Fruit fly (Drosophila melanogaster): Measurements from ENCODE around the gene CG8004.

The CG8004 gene

DNA sequence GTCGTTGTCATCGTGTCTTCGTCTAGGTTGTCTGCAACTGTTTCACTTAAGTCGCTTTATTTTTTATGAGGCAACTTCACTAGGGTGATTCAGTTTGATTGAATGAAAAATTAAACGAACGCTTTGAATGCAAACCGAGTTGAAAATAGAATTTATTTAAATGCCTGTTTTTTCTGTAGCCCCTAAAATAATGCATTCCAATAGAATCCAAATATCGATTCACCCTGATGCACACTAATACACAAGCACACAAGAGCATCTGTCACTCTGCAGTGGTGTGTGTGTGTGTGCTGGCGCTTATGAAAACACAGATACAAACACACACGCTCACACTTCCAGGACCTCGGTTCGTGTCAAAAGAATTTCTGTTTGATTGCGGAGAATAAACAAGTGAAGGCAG is 33.5 kb upstream of the CG8004 start (continued):
- TF ChIP-seq Eip78C (GFP tag) (peak; percentile 75), CG3032 (tag; optimal IDR thresholded peaks at IDR 0.05) (no peak), dac (GFP tag; optimal IDR thresholded peaks at IDR 0.05) (no peak), Met (GFP tag; optimal IDR thresholded peaks at IDR 0.05) (peak; percentile 23), CG31627 (GFP tag; optimal IDR thresholded peaks at IDR 0.05) (peak; percentile 1), CG16779 (tag; optimal IDR thresholded peaks at IDR 0.05) (peak; percentile 8), ss (GFP tag; optimal IDR thresholded peaks at IDR 0.05) (peak in 1 of 2 experiments; percentile 51), Gug (GFP tag; IDR thresholded peaks at IDR 0.05) (no peak), Ets21C (GFP tag; optimal IDR thresholded peaks at IDR 0.05) (no peak), lz (GFP tag; optimal IDR thresholded peaks at IDR 0.05) (peak; percentile 15), CG7368 (GFP tag; optimal IDR thresholded peaks at IDR 0.05) (no peak), CG34406 (GFP tag; optimal IDR thresholded peaks at IDR 0.05) (no peak), Eip93F (GFP tag; optimal IDR thresholded peaks at IDR 0.05) (no peak), CG6854 (GFP tag; optimal IDR thresholded peaks at IDR 0.05) (no peak), CG3919 (GFP tag; optimal IDR thresholded peaks at IDR 0.05) (no peak), Hr38 (GFP tag; optimal IDR thresholded peaks at IDR 0.05) (no peak)

DNA sequence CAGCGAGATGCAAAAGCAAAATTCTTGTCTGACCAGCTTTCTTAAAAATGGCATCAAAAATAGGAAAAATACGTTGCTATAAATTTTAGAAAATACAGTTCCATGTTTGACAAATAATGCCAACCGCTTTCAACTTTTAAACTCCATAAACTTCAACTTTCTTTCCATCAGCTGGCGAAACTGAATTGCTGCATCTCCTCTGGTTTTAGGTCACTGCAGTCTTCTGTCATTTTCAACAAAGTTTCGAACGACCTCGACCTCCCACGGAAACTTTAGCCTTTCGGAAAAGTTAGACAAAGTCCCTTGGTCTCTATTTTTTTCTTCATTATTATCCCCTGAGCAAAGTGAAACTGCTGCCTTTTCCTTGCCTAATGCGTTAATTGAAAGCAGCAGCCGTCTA is 27.4 kb upstream of the CG8004 start, which contains the start of gene CG42263:
Gene CG42263, minus strand, starts transcription at position 101 of the 400 bp plus-strand sequence.
- no peak for TF ChIP-seq Hr38 (GFP tag; optimal IDR thresholded peaks at IDR 0.05)
- no peak for TF ChIP-seq svp (GFP tag)
- no peak for TF ChIP-seq vri (GFP tag; optimal IDR thresholded peaks at IDR 0.05)
- no peak for TF ChIP-seq Ets21C (GFP tag; optimal IDR thresholded peaks at IDR 0.05)
- no peak for TF ChIP-seq CG16779 (tag; optimal IDR thresholded peaks at IDR 0.05)
- no peak for TF ChIP-seq dsx (GFP tag; optimal IDR thresholded peaks at IDR 0.05; ENCODE audit: poor library complexity, severe bottlenecking)
- TF ChIP-seq CG34406 (GFP tag; optimal IDR thresholded peaks at IDR 0.05) = no peak
- no peak for TF ChIP-seq achi (GFP tag; optimal IDR thresholded peaks at IDR 0.05)
- TF ChIP-seq Blimp-1 (GFP tag; optimal IDR thresholded peaks at IDR 0.05) = no peak
- TF ChIP-seq CG15336 (GFP tag; IDR thresholded peaks at IDR 0.05) = no peak
- no peak for TF ChIP-seq CG1621 (tag; optimal IDR thresholded peaks at IDR 0.05)

DNA sequence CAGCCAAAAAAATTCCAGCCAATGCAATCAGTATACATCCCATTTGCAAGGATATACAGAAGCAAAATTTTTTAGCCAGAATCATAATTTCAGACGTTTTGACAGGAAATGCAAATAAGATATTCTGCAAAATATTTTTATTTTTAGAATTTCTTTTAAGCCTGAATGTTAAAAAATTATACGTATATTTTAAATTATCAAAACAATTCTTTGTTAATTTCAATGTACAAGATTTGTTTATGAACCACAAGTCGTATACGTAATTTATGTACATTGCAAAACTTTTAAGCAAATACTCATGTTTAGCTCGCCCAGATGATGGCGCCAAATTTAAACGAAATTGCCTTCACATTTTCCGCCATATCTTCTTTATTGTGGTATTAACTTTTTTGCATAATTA is 26.1 kb upstream of the CG8004 start, which contains the start of gene CG42654:
Gene CG42654, minus strand, starts transcription at position 101 of the 400 bp plus-strand sequence.
- TF ChIP-seq vri (GFP tag; optimal IDR thresholded peaks at IDR 0.05) (no peak), dac (GFP tag; optimal IDR thresholded peaks at IDR 0.05) (no peak), CG10669 (GFP tag; optimal IDR thresholded peaks at IDR 0.05) (no peak), CG7368 (GFP tag; optimal IDR thresholded peaks at IDR 0.05) (no peak), fkh (GFP tag; optimal IDR thresholded peaks at IDR 0.05) (no peak), esn (GFP tag; optimal IDR thresholded peaks at IDR 0.05) (no peak), Hr4 (GFP tag; optimal IDR thresholded peaks at IDR 0.05) (no peak), pdm3 (GFP tag; optimal IDR thresholded peaks at IDR 0.05) (no peak)

DNA sequence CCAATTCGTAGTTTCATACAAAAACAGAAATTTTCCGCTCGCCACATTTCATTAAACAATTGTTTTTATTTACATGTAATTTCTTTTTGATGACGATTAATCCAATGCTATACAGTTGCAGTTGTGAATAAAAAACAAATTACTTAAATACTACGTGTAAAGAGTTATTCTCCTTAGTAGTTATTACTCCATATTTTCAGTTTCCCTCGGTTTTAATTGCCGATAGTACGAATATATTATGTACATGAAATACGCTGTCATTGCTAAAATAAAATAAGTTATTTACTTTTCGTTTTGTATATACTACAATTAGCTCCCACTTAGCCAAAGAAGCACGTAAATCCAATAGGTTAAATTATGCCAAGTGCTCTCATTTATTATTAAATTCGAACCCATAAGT is 25.3 kb upstream of the CG8004 start, which contains the start of gene CG42655:
Gene CG42655, minus strand, starts transcription at position 101 of the 400 bp plus-strand sequence.
- no peak for TF ChIP-seq topi (GFP tag; optimal IDR thresholded peaks at IDR 0.05)
- no peak for TF ChIP-seq Hr4 (GFP tag; optimal IDR thresholded peaks at IDR 0.05)

DNA sequence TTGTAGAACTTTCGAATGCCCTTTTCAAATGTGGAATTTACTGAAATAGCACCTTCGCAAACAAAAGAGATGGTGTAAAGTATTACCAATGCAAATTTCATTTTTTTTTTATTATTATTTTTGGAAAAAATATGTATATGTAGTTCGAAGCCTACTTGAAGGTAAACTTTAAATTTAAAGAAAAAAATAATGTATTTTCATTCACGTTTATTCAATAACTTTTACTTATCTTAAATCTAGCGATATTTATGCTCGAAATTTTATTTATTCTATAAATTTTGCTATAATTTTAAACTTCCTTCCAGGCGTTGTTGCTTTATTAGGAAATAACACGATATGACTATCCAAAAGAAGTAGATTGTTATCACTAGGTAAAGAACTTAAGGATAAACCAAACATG is 24.4 kb upstream of the CG8004 start, which contains the start of gene CG33710:
Gene CG33710, minus strand, starts transcription at position 101 of the 400 bp plus-strand sequence.
- TF ChIP-seq CG3919 (GFP tag; optimal IDR thresholded peaks at IDR 0.05) = no peak
- no peak for TF ChIP-seq Sox14 (GFP tag; optimal IDR thresholded peaks at IDR 0.05)
- TF ChIP-seq Hr4 (GFP tag; optimal IDR thresholded peaks at IDR 0.05) = no peak
- no peak for TF ChIP-seq Eip75B (GFP tag; optimal IDR thresholded peaks at IDR 0.05)
- TF ChIP-seq OdsH (GFP tag; optimal IDR thresholded peaks at IDR 0.05) = no peak
- no peak for TF ChIP-seq lz (GFP tag; optimal IDR thresholded peaks at IDR 0.05)
